Worm (Caenorhabditis elegans): ENCODE results near the gene sre-13.

DNA sequence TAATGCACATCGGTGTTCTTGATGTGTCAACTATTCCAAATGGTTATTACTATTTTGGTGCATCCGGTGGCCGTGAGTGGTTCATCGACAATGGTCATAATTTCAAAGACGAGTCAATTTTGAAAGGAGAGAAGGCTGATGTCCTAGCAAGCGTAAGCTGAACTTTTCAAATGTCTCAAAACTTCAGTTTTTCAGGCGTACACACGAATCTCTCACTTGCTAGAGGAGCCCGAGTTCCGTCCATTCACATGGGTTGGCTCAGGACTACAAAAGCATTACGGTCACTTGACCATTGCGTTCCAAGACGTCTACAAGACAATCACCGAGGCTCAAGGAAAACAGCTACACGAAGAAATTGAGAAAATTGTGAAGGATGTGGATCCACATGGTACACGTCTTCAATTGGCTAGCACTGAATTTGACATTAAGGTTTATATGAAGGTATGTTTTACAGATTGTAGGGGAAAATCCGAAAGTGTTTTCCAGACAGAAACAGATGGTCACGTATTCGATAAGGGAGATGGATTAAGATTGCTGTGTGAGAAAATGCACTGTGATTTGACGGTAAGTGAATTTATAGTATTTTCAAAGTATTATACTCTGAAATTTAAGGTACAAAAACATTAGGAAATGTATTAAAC, 27.2 kb downstream of the sre-13 start:
- TF ChIP-seq efl-1 (GFP tag; optimal IDR thresholded peaks at IDR 0.05) (no peak), sea-2 (GFP tag; IDR thresholded peaks at IDR 0.05) (no peak), zfh-2 (GFP tag; conservative IDR thresholded peaks at IDR 0.05) (no peak), ama-1 (optimal IDR thresholded peaks at IDR 0.05) (no peak), ama-1 (GFP tag; optimal IDR thresholded peaks at IDR 0.05) (no peak), hmg-20 (GFP tag; IDR thresholded peaks at IDR 0.05) (no peak), mel-28 (tag; optimal IDR thresholded peaks at IDR 0.05; ENCODE audit: borderline replicate concordance) (no peak)

Data from whole organism, young adult.